Worm (Caenorhabditis elegans) whole organism, L4 larva: ENCODE results near the gene his-40.

Experiments used
- Y75B8A.6 ChIP-seq: fragments of 200-800 bp; sonication (Bioruptor generic); IDR thresholded peaks from 2 replicates; pipeline ENCODE4 v1.3.6; 2022; ENCODE audit warnings: missing genetic modification reagents, missing genetic modification characterization, missing compliant biosample characterization
- ces-1 ChIP-seq: fragments of 150-350 bp; sonication (generic microtip); optimal IDR thresholded peaks from 4 replicates; lab custom pipeline; 2014; ENCODE audit warnings: missing biosample characterization, missing genetic modification reagents, missing genetic modification characterization
- dmd-8 ChIP-seq: fragments of 200-800 bp; sonication (Bioruptor generic); IDR thresholded peaks from 2 replicates; pipeline ENCODE4 v1.3.6; 2022; ENCODE audit warnings: missing genetic modification characterization, missing compliant biosample characterization
- dmd-9 ChIP-seq: fragments of 200-800 bp; sonication (Bioruptor generic); IDR thresholded peaks from 2 replicates; pipeline ENCODE4 v1.3.6; 2022; ENCODE audit warnings: missing genetic modification reagents, missing genetic modification characterization, missing compliant biosample characterization
- lin-15B ChIP-seq: fragments of 150-350 bp; sonication (generic microtip); optimal IDR thresholded peaks from 3 replicates; lab custom pipeline; 2014; ENCODE audit warnings: missing biosample characterization, missing genetic modification characterization
- lir-3 ChIP-seq: sonication (generic microtip); optimal IDR thresholded peaks from 2 replicates; lab custom pipeline; 2016; ENCODE audit warnings: mild to moderate bottlenecking, missing genetic modification characterization, missing compliant biosample characterization
- mdl-1 ChIP-seq, 2 experiments: fragments of 150-350 bp in 1 of 2; sonication (generic microtip) in 1 of 2; optimal IDR thresholded peaks; 2 replicates each; lab custom pipeline; 2014 to 2017; ENCODE audit warnings: missing biosample characterization in 2 of 2, missing genetic modification characterization in 2 of 2
- nhr-10 ChIP-seq: fragments of 150-350 bp; optimal IDR thresholded peaks from 2 replicates; lab custom pipeline; 2014; ENCODE audit warnings: missing biosample characterization, missing genetic modification characterization
- nhr-11 ChIP-seq: fragments of 150-350 bp; optimal IDR thresholded peaks from 2 replicates; lab custom pipeline; 2014; ENCODE audit warnings: missing biosample characterization, missing genetic modification characterization
- nhr-237 ChIP-seq: sonication (generic microtip); optimal IDR thresholded peaks from 2 replicates; lab custom pipeline; 2017; ENCODE audit warnings: missing biosample characterization, missing genetic modification characterization
- nhr-41 ChIP-seq: fragments of 200-800 bp; sonication (Bioruptor generic); IDR thresholded peaks from 2 replicates; pipeline ENCODE4 v1.3.6; 2022; ENCODE audit warnings: missing genetic modification reagents, missing genetic modification characterization, missing compliant biosample characterization
- nhr-6 ChIP-seq: fragments of 150-350 bp; optimal IDR thresholded peaks from 2 replicates; lab custom pipeline; 2014; ENCODE audit warnings: missing biosample characterization, missing genetic modification characterization
- skn-1 ChIP-seq: fragments of 150-350 bp; optimal IDR thresholded peaks from 2 replicates; lab custom pipeline; 2014; ENCODE audit warnings: missing biosample characterization, missing genetic modification characterization
- snpc-4 ChIP-seq: fragments of 150-350 bp; optimal IDR thresholded peaks from 2 replicates; lab custom pipeline; 2014; ENCODE audit warnings: missing biosample characterization, missing genetic modification characterization

- TF ChIP-seq dmd-9 (no peak), snpc-4 (tag; lab: Kevin White, UChicago) (no peak), nhr-41 (GFP tag; lab: Robert Waterston, UW) (no peak), nhr-6 (tag; lab: Kevin White, UChicago) (no peak), mdl-1 (tag; optimal IDR thresholded peaks at IDR 0.05; lab: Kevin White, UChicago) (peak in 1 of 2 experiments; percentile 45), ces-1 (GFP tag; lab: Kevin White, UChicago) (no peak), skn-1 (tag; lab: Kevin White, UChicago) (no peak), dmd-8 (GFP tag; lab: Robert Waterston, UW) (no peak), lir-3 (tag; lab: Kevin White, UChicago) (no peak), Y75B8A.6 (GFP tag; lab: Robert Waterston, UW) (no peak), lin-15B (tag; lab: Kevin White, UChicago) (no peak), nhr-237 (tag; lab: Kevin White, UChicago) (no peak), nhr-10 (tag; lab: Kevin White, UChicago) (no peak), nhr-11 (tag; lab: Kevin White, UChicago) (no peak)
These were observed 25.2 kb upstream of the his-40 start for ce11 chrX:7284724-7285184.
